Fruit fly (Drosophila melanogaster) whole organism: Measurements from ENCODE around the gene Mks1.

Source experiments
- CG8478 ChIP-seq: fragments of >200 bp; optimal IDR thresholded peaks from 2 replicates; lab custom pipeline; 2018; ENCODE audit warnings: inconsistent platforms
- Dll ChIP-seq: fragments of >200 bp; optimal IDR thresholded peaks from 2 replicates; lab custom pipeline; 2017
- EcR ChIP-seq, 2 experiments: fragments of >200 bp; optimal IDR thresholded peaks; 2 replicates each; lab custom pipeline; 2017; ENCODE audit warnings: missing biosample characterization in 2 of 2, missing genetic modification characterization in 2 of 2, missing genetic modification reagents in 2 of 2
- pan ChIP-seq: fragments of >200 bp; optimal IDR thresholded peaks from 2 replicates; lab custom pipeline; 2017
- psq ChIP-seq: fragments of >200 bp; optimal IDR thresholded peaks from 2 replicates; lab custom pipeline; 2017
- usp ChIP-seq: fragments of >200 bp; optimal IDR thresholded peaks from 2 replicates; lab custom pipeline; 2017; ENCODE audit warnings: missing biosample characterization, missing genetic modification characterization, mixed read lengths

Mks1 gene

DNA sequence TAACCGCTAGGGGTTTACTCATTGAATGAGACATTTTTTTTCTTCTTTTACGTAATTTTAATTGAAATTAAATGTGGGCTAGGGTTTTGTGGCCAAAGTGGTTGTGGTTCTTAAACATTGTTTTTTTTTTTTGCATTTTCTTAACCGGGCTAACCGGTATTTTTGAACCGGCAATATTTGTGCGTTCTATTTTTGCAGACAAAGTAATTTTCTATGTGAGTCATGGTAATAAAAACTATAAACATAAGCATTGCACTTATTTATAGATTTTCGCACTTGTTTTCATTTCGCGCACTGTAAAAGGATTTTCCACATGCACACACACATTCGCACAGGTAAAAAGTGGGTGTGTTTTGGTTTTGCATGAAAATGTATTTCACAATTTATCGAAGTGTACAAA, 34.2 kb downstream of the Mks1 start:
- TF ChIP-seq Dll (lab: Kevin White, UChicago) (no peak), pan (lab: Kevin White, UChicago) (no peak), usp (no peak), psq (lab: Kevin White, UChicago) (no peak), CG8478 (lab: Kevin White, UChicago) (no peak), EcR (GFP tag; optimal IDR thresholded peaks at IDR 0.05; lab: Kevin White, UChicago) (no peak)

- TF ChIP-seq usp (no peak), psq (lab: Kevin White, UChicago) (no peak), Dll (lab: Kevin White, UChicago) (no peak), CG8478 (lab: Kevin White, UChicago) (no peak), pan (lab: Kevin White, UChicago) (no peak), EcR (GFP tag; optimal IDR thresholded peaks at IDR 0.05; lab: Kevin White, UChicago) (no peak)
These were observed 38.6 kb downstream of the Mks1 start, which contains the start of gene CG15731 for dm6 chrX:12457713-12458233. Gene CG15731, minus strand, starts transcription at chrX:12457763.

DNA sequence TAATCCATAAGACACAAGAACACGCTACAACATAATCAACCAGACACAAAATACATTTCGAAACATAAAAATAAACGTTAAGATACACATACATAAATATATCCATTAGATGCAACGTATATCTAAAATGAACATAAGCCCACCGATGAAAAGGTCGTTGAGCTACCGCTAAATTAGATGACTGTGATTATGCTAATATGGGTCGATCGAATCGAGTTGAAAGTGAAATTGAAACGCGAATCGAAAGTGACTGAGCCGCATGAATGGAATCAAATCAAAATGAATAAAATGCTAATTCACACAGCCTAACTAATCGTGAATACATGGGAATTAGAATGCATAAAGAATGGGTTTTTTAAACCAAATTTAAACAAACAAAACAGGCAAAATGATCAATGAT, 40.5 kb downstream of the Mks1 start:
- no peak for TF ChIP-seq Dll (lab: Kevin White, UChicago)
- no peak for TF ChIP-seq CG8478 (lab: Kevin White, UChicago)
- no peak for TF ChIP-seq EcR (GFP tag; optimal IDR thresholded peaks at IDR 0.05; lab: Kevin White, UChicago)
- no peak for TF ChIP-seq pan (lab: Kevin White, UChicago)
- no peak for TF ChIP-seq usp
- no peak for TF ChIP-seq psq (lab: Kevin White, UChicago)

DNA sequence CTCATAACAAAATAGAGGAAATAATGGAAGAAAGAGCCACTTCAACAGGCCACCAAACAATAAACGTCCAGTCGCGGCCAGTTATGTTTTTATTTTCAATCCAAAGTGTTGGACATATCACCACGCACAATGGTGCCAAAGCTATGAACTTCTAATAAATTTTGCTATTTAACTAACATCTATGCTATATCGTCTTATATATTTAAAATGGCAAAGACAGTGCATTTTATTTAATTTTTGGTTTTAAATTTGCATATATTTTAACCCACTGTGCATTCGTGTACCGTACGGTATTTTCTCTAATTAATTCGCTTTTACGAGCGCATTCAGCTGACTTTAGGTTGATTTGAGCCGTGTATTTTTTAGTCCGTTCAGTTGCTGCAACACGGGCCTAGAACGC, 42.0 kb downstream of the Mks1 start, which contains the start of gene CG15927:
Gene CG15927, plus strand, starts transcription at position 372 of the 400 bp plus-strand sequence.
- TF ChIP-seq pan (lab: Kevin White, UChicago) (no peak), usp (no peak), Dll (lab: Kevin White, UChicago) (no peak), psq (lab: Kevin White, UChicago) (no peak), EcR (GFP tag; optimal IDR thresholded peaks at IDR 0.05; lab: Kevin White, UChicago) (no peak), CG8478 (lab: Kevin White, UChicago) (no peak)

DNA sequence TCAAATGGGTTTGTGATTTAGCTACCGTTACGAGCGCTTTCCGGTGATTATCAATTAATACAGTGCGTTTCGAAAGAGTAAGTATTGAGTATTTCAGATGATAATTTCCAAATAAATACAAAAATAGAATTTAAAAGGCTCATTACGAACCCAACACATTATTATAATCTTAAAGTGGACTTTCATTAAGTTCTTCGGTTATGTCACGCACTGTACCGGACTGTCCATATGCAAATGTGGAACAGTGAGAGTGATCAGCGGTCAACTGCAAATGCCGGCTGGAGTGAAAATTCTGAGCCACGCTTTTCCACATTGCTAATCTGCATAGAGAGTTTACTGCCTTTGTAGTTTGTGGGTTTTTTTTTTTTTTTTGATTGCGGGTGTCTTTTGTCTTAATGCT, 42.7 kb downstream of the Mks1 start:
- TF ChIP-seq usp: no peak
- TF ChIP-seq Dll (lab: Kevin White, UChicago): no peak
- TF ChIP-seq EcR (GFP tag; optimal IDR thresholded peaks at IDR 0.05; lab: Kevin White, UChicago): no peak
- TF ChIP-seq CG8478 (lab: Kevin White, UChicago): no peak
- TF ChIP-seq psq (lab: Kevin White, UChicago): no peak
- no peak for TF ChIP-seq pan (lab: Kevin White, UChicago)

DNA sequence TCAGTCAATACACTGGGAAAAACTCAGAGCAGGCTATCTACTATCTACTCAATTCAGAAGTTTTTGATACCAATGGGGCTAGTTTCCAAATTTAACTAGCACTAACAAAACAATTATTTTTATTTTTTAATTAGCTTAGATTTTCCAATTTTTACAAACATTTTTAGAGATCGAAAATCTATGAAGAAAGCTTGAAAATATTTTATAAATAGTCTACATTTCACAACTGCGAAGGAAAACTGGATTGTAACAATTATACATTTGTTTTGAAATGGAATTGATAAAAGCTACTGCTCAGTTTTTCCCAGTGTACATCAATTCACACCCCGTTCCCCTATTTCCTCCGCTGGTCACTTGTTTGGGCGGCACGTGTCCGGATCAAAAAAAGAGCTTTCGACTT, 48.5 kb downstream of the Mks1 start:
- TF ChIP-seq pan (lab: Kevin White, UChicago) (no peak), Dll (lab: Kevin White, UChicago) (no peak), psq (lab: Kevin White, UChicago) (no peak), CG8478 (lab: Kevin White, UChicago) (no peak), EcR (GFP tag; optimal IDR thresholded peaks at IDR 0.05; lab: Kevin White, UChicago) (no peak), usp (no peak)
